Worm (Caenorhabditis elegans): Measurements from ENCODE around the gene Y49F6B.12.

ce11 chrII:3453521-3453920 lies 18.7 kb downstream of the Y49F6B.12 start, which contains the start of gene C16C8.11:
- TF ChIP-seq K09A11.1 (tag; optimal IDR thresholded peaks at IDR 0.05; ENCODE audit: insufficient read depth) (no peak), madf-2 (tag; optimal IDR thresholded peaks at IDR 0.05) (no peak), pqm-1 (tag; optimal IDR thresholded peaks at IDR 0.05) (no peak), hlh-13 (GFP tag; optimal IDR thresholded peaks at IDR 0.05) (no peak), ceh-34 (tag; optimal IDR thresholded peaks at IDR 0.05) (no peak)
